Worm (Caenorhabditis elegans) whole organism, L1 larva: ENCODE measurements around the gene pap-3.

Experiments
- C16A3.4 ChIP-seq: fragments of 150-350 bp; optimal IDR thresholded peaks from 2 replicates; lab custom pipeline; 2014; ENCODE audit warnings: missing biosample characterization, missing genetic modification characterization
- F16B12.6 ChIP-seq: fragments of 150-350 bp; optimal IDR thresholded peaks from 2 replicates; lab custom pipeline; 2014; ENCODE audit warnings: missing biosample characterization, missing genetic modification characterization
- aha-1 ChIP-seq: fragments of 150-350 bp; optimal IDR thresholded peaks from 2 replicates; lab custom pipeline; 2014; ENCODE audit warnings: missing biosample characterization, missing genetic modification characterization
- alr-1 ChIP-seq: fragments of 200-800 bp; sonication (Bioruptor generic); optimal IDR thresholded peaks from 2 replicates; lab custom pipeline; 2018; ENCODE audit warnings: borderline replicate concordance, mild to moderate bottlenecking, missing genetic modification characterization, missing compliant biosample characterization
- aly-2 ChIP-seq: fragments of 150-350 bp; optimal IDR thresholded peaks from 2 replicates; lab custom pipeline; 2014; ENCODE audit warnings: missing biosample characterization, missing genetic modification characterization
- ama-1 ChIP-seq: fragments of 150-350 bp; optimal IDR thresholded peaks from 2 replicates; lab custom pipeline; 2014
- blmp-1 ChIP-seq: fragments of 150-350 bp; optimal IDR thresholded peaks from 2 replicates; lab custom pipeline; 2014; ENCODE audit warnings: missing biosample characterization, missing genetic modification characterization
- ceh-63 ChIP-seq: fragments of 200-800 bp; sonication (Bioruptor generic); optimal IDR thresholded peaks from 2 replicates; lab custom pipeline; 2018; ENCODE audit warnings: mild to moderate bottlenecking, missing genetic modification characterization, missing compliant biosample characterization
- ceh-82 ChIP-seq, 3 experiments: fragments of 150-350 bp in 1 of 3; sonication (generic microtip) in 2 of 3; optimal IDR thresholded peaks; 2 replicates each; lab custom pipeline; 2014 to 2017; ENCODE audit warnings: missing biosample characterization in 3 of 3, missing genetic modification characterization in 3 of 3
- dpl-1 ChIP-seq, 3 experiments: fragments of 150-350 bp in 2 of 3; sonication (generic microtip) in 1 of 3; optimal IDR thresholded peaks; 2 replicates each; lab custom pipeline; 2014 to 2017; ENCODE audit warnings: missing biosample characterization in 3 of 3, missing genetic modification characterization in 3 of 3, missing genetic modification reagents in 3 of 3
- dsc-1 ChIP-seq: sonication (generic microtip); optimal IDR thresholded peaks from 2 replicates; lab custom pipeline; 2016; ENCODE audit warnings: mild to moderate bottlenecking, missing genetic modification characterization, missing compliant biosample characterization
- efl-1 ChIP-seq, 4 experiments: fragments of 150-350 bp; optimal IDR thresholded peaks in 3 of 4; peaks in 1 of 4; 1 replicate in 1 of 4; 2 replicates in 3 of 4; lab custom pipeline; 2014; ENCODE audit warnings: missing biosample characterization in 2 of 4, missing genetic modification characterization in 2 of 4, missing genetic modification reagents in 2 of 4
- egl-27 ChIP-seq, 2 experiments: fragments of 150-350 bp in 1 of 2; sonication (generic microtip); optimal IDR thresholded peaks; 3 replicates each; lab custom pipeline; 2017 to 2018; ENCODE audit warnings: missing biosample characterization in 2 of 2, missing genetic modification characterization in 2 of 2, missing genetic modification reagents in 2 of 2
- elt-3 ChIP-seq, 6 experiments: fragments of 150-350 bp in 1 of 6; sonication (generic microtip); optimal IDR thresholded peaks; 2 replicates each; lab custom pipeline; 2017 to 2018; ENCODE audit warnings: missing biosample characterization in 6 of 6, missing genetic modification characterization in 6 of 6, inconsistent platforms in 1 of 6
- ets-5 ChIP-seq: fragments of 200-800 bp; sonication (Bioruptor generic); IDR thresholded peaks from 2 replicates; pipeline ENCODE4 v1.3.6; 2022; ENCODE audit warnings: missing genetic modification characterization, missing compliant biosample characterization
- fkh-10 ChIP-seq: sonication (generic microtip); optimal IDR thresholded peaks from 2 replicates; lab custom pipeline; 2017; ENCODE audit warnings: missing biosample characterization, missing genetic modification reagents, missing genetic modification characterization
- fkh-4 ChIP-seq: sonication (generic microtip); optimal IDR thresholded peaks from 2 replicates; lab custom pipeline; 2016; ENCODE audit warnings: missing compliant biosample characterization, missing genetic modification characterization, borderline replicate concordance
- fkh-8 ChIP-seq: sonication (generic microtip); optimal IDR thresholded peaks from 2 replicates; lab custom pipeline; 2016; ENCODE audit warnings: mild to moderate bottlenecking, missing genetic modification characterization, missing compliant biosample characterization
- grh-1 ChIP-seq: fragments of 200-800 bp; sonication (Bioruptor generic); IDR thresholded peaks from 2 replicates; pipeline ENCODE4 v1.3.6; 2022; ENCODE audit warnings: missing genetic modification reagents, missing genetic modification characterization, missing compliant biosample characterization
- irx-1 ChIP-seq: sonication (generic microtip); optimal IDR thresholded peaks from 2 replicates; lab custom pipeline; 2016; ENCODE audit warnings: missing genetic modification characterization, missing compliant biosample characterization
- isw-1 ChIP-seq: fragments of 200-800 bp; sonication (Bioruptor generic); IDR thresholded peaks from 2 replicates; pipeline ENCODE4 v1.3.6; 2022; ENCODE audit warnings: missing genetic modification characterization, missing compliant biosample characterization
- jun-1 ChIP-seq: fragments of 150-350 bp; optimal IDR thresholded peaks from 2 replicates; lab custom pipeline; 2014; ENCODE audit warnings: missing biosample characterization, missing genetic modification reagents, missing genetic modification characterization
- lin-13 ChIP-seq: fragments of 150-350 bp; optimal IDR thresholded peaks from 2 replicates; lab custom pipeline; 2014; ENCODE audit warnings: missing biosample characterization, missing genetic modification reagents, missing genetic modification characterization
- lin-14 ChIP-seq: fragments of 200-800 bp; sonication (Bioruptor generic); optimal IDR thresholded peaks from 2 replicates; lab custom pipeline; 2018; ENCODE audit warnings: mild to moderate bottlenecking, missing genetic modification characterization, moderate library complexity, missing compliant biosample characterization
- lin-35 ChIP-seq, 2 experiments: fragments of 150-350 bp; optimal IDR thresholded peaks; 2 replicates each; lab custom pipeline; 2014; ENCODE audit warnings: missing biosample characterization in 2 of 2, missing genetic modification characterization in 2 of 2, missing genetic modification reagents in 2 of 2
- lin-39 ChIP-seq: fragments of 150-350 bp; optimal IDR thresholded peaks from 2 replicates; lab custom pipeline; 2014; ENCODE audit warnings: missing biosample characterization, missing genetic modification reagents, missing genetic modification characterization
- lsy-2 ChIP-seq, 2 experiments: fragments of 150-350 bp; optimal IDR thresholded peaks; 2 replicates each; lab custom pipeline; 2014; ENCODE audit warnings: missing biosample characterization in 2 of 2, missing genetic modification characterization in 2 of 2
- mdl-1 ChIP-seq, 2 experiments: fragments of 150-350 bp; optimal IDR thresholded peaks; 2 replicates each; lab custom pipeline; 2014 to 2017; ENCODE audit warnings: missing biosample characterization in 2 of 2, missing genetic modification characterization in 2 of 2, inconsistent platforms in 1 of 2
- mef-2 ChIP-seq: fragments of 150-350 bp; optimal IDR thresholded peaks from 2 replicates; lab custom pipeline; 2014; ENCODE audit warnings: missing biosample characterization, missing genetic modification characterization
- mep-1 ChIP-seq: fragments of 150-350 bp; optimal IDR thresholded peaks from 2 replicates; lab custom pipeline; 2014; ENCODE audit warnings: missing biosample characterization, missing genetic modification characterization
- nhr-19 ChIP-seq: fragments of 200-800 bp; sonication (Bioruptor generic); conservative IDR thresholded peaks from 2 replicates; pipeline ENCODE4 v1.3.6; 2022; ENCODE audit warnings: missing genetic modification characterization, missing compliant biosample characterization
- nhr-20 ChIP-seq: sonication (generic microtip); optimal IDR thresholded peaks from 2 replicates; lab custom pipeline; 2016; ENCODE audit warnings: mild to moderate bottlenecking, missing genetic modification characterization, missing compliant biosample characterization
- nhr-237 ChIP-seq: fragments of 150-350 bp; optimal IDR thresholded peaks from 2 replicates; lab custom pipeline; 2014; ENCODE audit warnings: missing biosample characterization, missing genetic modification characterization
- nhr-47 ChIP-seq: sonication (generic microtip); optimal IDR thresholded peaks from 2 replicates; lab custom pipeline; 2016; ENCODE audit warnings: mild to moderate bottlenecking, missing genetic modification characterization, moderate library complexity, missing compliant biosample characterization
- nhr-77 ChIP-seq: fragments of 150-350 bp; optimal IDR thresholded peaks from 2 replicates; lab custom pipeline; 2014; ENCODE audit warnings: missing biosample characterization, missing genetic modification characterization
- nhr-85 ChIP-seq: sonication (generic microtip); peaks from one replicate; lab custom pipeline; 2016; ENCODE audit warnings: missing genetic modification characterization, inconsistent platforms, missing compliant biosample characterization
- pax-3 ChIP-seq: fragments of 200-800 bp; sonication (Bioruptor generic); optimal IDR thresholded peaks from 2 replicates; lab custom pipeline; 2018; ENCODE audit warnings: mild to moderate bottlenecking, missing genetic modification characterization, moderate library complexity, missing compliant biosample characterization
- rnt-1 ChIP-seq: sonication (generic microtip); optimal IDR thresholded peaks from 2 replicates; lab custom pipeline; 2016; ENCODE audit warnings: mild to moderate bottlenecking, missing genetic modification characterization, moderate library complexity, missing compliant biosample characterization
- skn-1 ChIP-seq: fragments of 150-350 bp; optimal IDR thresholded peaks from 2 replicates; lab custom pipeline; 2014; ENCODE audit warnings: missing biosample characterization, missing genetic modification characterization
- snpc-4 ChIP-seq: fragments of 150-350 bp; optimal IDR thresholded peaks from 2 replicates; lab custom pipeline; 2014; ENCODE audit warnings: missing biosample characterization, missing genetic modification characterization
- swsn-7 ChIP-seq: sonication (generic microtip); optimal IDR thresholded peaks from 2 replicates; lab custom pipeline; 2016; ENCODE audit warnings: missing genetic modification characterization, missing compliant biosample characterization
- tbx-2 ChIP-seq: sonication (generic microtip); optimal IDR thresholded peaks from 2 replicates; lab custom pipeline; 2016; ENCODE audit warnings: missing genetic modification characterization, missing compliant biosample characterization
- tlp-1 ChIP-seq: fragments of 150-350 bp; optimal IDR thresholded peaks from 2 replicates; lab custom pipeline; 2014; ENCODE audit warnings: missing biosample characterization, missing genetic modification characterization
- xbp-1 ChIP-seq: sonication (generic microtip); optimal IDR thresholded peaks from 2 replicates; lab custom pipeline; 2016; ENCODE audit warnings: missing genetic modification characterization, missing compliant biosample characterization
- zag-1 ChIP-seq: fragments of 150-350 bp; optimal IDR thresholded peaks from 2 replicates; lab custom pipeline; 2014; ENCODE audit warnings: missing biosample characterization, missing genetic modification characterization
- zip-4 ChIP-seq: fragments of 200-800 bp; sonication (Bioruptor generic); optimal IDR thresholded peaks from 2 replicates; lab custom pipeline; 2018; ENCODE audit warnings: mild to moderate bottlenecking, missing genetic modification characterization, moderate library complexity, missing compliant biosample characterization

Gene pap-3

ce11 chrII:11788025-11788424 lies 28.4 kb downstream of the pap-3 start:
- TF ChIP-seq mep-1 (tag; lab: Kevin White, UChicago): no peak
- TF ChIP-seq nhr-85 (tag; lab: Kevin White, UChicago): no peak
- TF ChIP-seq tlp-1: no peak
- no peak for TF ChIP-seq efl-1 (optimal IDR thresholded peaks at IDR 0.05; lab: Kevin White, UChicago)
- TF ChIP-seq efl-1 (GFP tag; optimal IDR thresholded peaks at IDR 0.05 in 1 of 2; lab: Kevin White, UChicago): peak in 1 of 2 experiments; percentile 64
- no peak for TF ChIP-seq swsn-7 (tag; lab: Kevin White, UChicago)
- no peak for TF ChIP-seq aha-1

ce11 chrII:11782493-11782892 lies 33.9 kb downstream of the pap-3 start, which contains the start of gene F43G6.16:
Gene F43G6.16, minus strand, starts transcription at chrII:11782633.
- TF ChIP-seq zip-4 (no peak), dpl-1 (GFP tag; optimal IDR thresholded peaks at IDR 0.05; lab: Kevin White, UChicago) (peak; percentile 30 to 72 (median 59)), dsc-1 (no peak), efl-1 (optimal IDR thresholded peaks at IDR 0.05; lab: Kevin White, UChicago) (peak; percentile 41 to 43), efl-1 (GFP tag; optimal IDR thresholded peaks at IDR 0.05 in 1 of 2; lab: Kevin White, UChicago) (peak; percentile 58 to 94), lin-14 (GFP tag; lab: Kevin White, UChicago) (no peak), nhr-47 (tag; lab: Kevin White, UChicago) (no peak), C16A3.4 (tag; lab: Kevin White, UChicago) (no peak), pax-3 (tag; lab: Kevin White, UChicago) (no peak), aly-2 (tag; lab: Kevin White, UChicago) (no peak), ceh-63 (GFP tag; lab: Kevin White, UChicago) (no peak), jun-1 (no peak), aha-1 (no peak), lin-35 (GFP tag; optimal IDR thresholded peaks at IDR 0.05; lab: Kevin White, UChicago) (peak; percentile 7 to 78), xbp-1 (no peak), ama-1 (no peak), lsy-2 (tag; optimal IDR thresholded peaks at IDR 0.05; lab: Kevin White, UChicago) (peak; percentile 41 to 97), nhr-237 (tag; lab: Kevin White, UChicago) (no peak), isw-1 (no peak), lin-39 (tag; lab: Kevin White, UChicago) (no peak)

ce11 chrII:11777893-11778480 lies 38.4 kb downstream of the pap-3 start, which contains the start of the genes patr-1 and dna-2:
Gene patr-1, minus strand, starts transcription at chrII:11777943.
Gene dna-2, plus strand, starts transcription at chrII:11778430.
- TF ChIP-seq irx-1 (tag; lab: Kevin White, UChicago): peak; percentile 14
- peak; percentile 36 for TF ChIP-seq swsn-7 (tag; lab: Kevin White, UChicago)
- TF ChIP-seq nhr-20 (tag; lab: Kevin White, UChicago): peak; percentile 42
- TF ChIP-seq dpl-1 (GFP tag; optimal IDR thresholded peaks at IDR 0.05; lab: Kevin White, UChicago): peak; percentile 86 to 91 (median 90)
- TF ChIP-seq zag-1 (tag; lab: Kevin White, UChicago): no peak
- peak; percentile 67 for TF ChIP-seq isw-1
- peak; percentile 81 to 93 for TF ChIP-seq efl-1 (optimal IDR thresholded peaks at IDR 0.05; lab: Kevin White, UChicago)
- TF ChIP-seq efl-1 (GFP tag; optimal IDR thresholded peaks at IDR 0.05 in 1 of 2; lab: Kevin White, UChicago): peak; percentile 92 to 99
- TF ChIP-seq nhr-85 (tag; lab: Kevin White, UChicago): peak; percentile 52
- no peak for TF ChIP-seq aly-2 (tag; lab: Kevin White, UChicago)
- TF ChIP-seq tbx-2 (tag; lab: Kevin White, UChicago): peak; percentile 61
- peak; percentile 41 for TF ChIP-seq xbp-1
- TF ChIP-seq lin-35 (GFP tag; optimal IDR thresholded peaks at IDR 0.05; lab: Kevin White, UChicago): peak; percentile 86 to 96
- TF ChIP-seq snpc-4 (tag; lab: Kevin White, UChicago): peak; percentile 16
- peak in 2 of 3 experiments; percentile 60 to 79 for TF ChIP-seq ceh-82 (tag; optimal IDR thresholded peaks at IDR 0.05; lab: Kevin White, UChicago)
- TF ChIP-seq nhr-19: peak; percentile 58
- TF ChIP-seq grh-1: peak; percentile 36; the same call in 1 of the 2 replicates
- peak; percentile 16 for TF ChIP-seq lin-13
- TF ChIP-seq fkh-4 (tag; lab: Kevin White, UChicago): no peak
- peak; percentile 79 for TF ChIP-seq skn-1 (tag; lab: Kevin White, UChicago)
- TF ChIP-seq mef-2 (tag; lab: Kevin White, UChicago): peak; percentile 25
- TF ChIP-seq lsy-2 (tag; optimal IDR thresholded peaks at IDR 0.05; lab: Kevin White, UChicago): peak; percentile 80 to 86
- TF ChIP-seq rnt-1 (tag; lab: Kevin White, UChicago): peak; percentile 79
- peak in 1 of 6 experiments; percentile 18 for TF ChIP-seq elt-3 (tag; optimal IDR thresholded peaks at IDR 0.05; lab: Kevin White, UChicago)
- TF ChIP-seq ets-5 (GFP tag; lab: Robert Waterston, UW): no peak
- TF ChIP-seq dsc-1: peak; percentile 13
- TF ChIP-seq ama-1: no peak
- no peak for TF ChIP-seq egl-27 (tag; optimal IDR thresholded peaks at IDR 0.05; lab: Kevin White, UChicago)
- peak; percentile 14 for TF ChIP-seq nhr-77 (tag; lab: Kevin White, UChicago)
- TF ChIP-seq alr-1 (tag; lab: Kevin White, UChicago): no peak
- TF ChIP-seq lin-14 (GFP tag; lab: Kevin White, UChicago): peak; percentile 57
- TF ChIP-seq fkh-10 (GFP tag; lab: Kevin White, UChicago): no peak
- TF ChIP-seq F16B12.6 (tag; lab: Kevin White, UChicago): peak; percentile 37
- peak; percentile 52 for TF ChIP-seq blmp-1
- TF ChIP-seq fkh-8 (tag; lab: Kevin White, UChicago): peak; percentile 21
- TF ChIP-seq mdl-1 (tag; optimal IDR thresholded peaks at IDR 0.05; lab: Kevin White, UChicago): peak in 1 of 2 experiments; percentile 71
